Worm (Caenorhabditis elegans): ENCODE measurements around the gene C40H1.3.

DNA sequence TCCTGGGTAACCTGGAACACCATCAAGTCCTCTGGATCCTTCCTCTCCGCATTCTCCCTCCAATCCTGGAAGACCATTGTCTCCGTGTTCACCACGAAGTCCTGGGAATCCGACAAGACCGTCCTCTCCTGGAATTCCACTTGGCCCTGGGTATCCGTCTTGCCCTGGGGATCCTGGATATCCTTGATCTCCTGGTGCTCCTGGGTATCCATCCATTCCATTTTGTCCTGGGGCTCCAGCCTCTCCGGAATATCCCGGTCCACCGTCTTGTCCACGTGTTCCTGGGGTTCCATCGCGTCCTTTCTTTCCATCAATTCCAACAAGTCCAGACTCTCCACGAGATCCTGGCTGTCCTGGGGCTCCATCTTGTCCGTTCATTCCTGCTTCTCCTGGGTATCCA is 10.9 kb upstream of the C40H1.3 start:
- TF ChIP-seq nhr-76 (tag; optimal IDR thresholded peaks at IDR 0.05) (no peak), tbx-2 (tag; optimal IDR thresholded peaks at IDR 0.05) (no peak), ama-1 (optimal IDR thresholded peaks at IDR 0.05) (no peak), nhr-77 (tag; optimal IDR thresholded peaks at IDR 0.05) (no peak)

Measured in whole organism, L1 larva.